Fruit fly (Drosophila melanogaster): ENCODE measurements around the gene tctn.

The tctn gene

DNA sequence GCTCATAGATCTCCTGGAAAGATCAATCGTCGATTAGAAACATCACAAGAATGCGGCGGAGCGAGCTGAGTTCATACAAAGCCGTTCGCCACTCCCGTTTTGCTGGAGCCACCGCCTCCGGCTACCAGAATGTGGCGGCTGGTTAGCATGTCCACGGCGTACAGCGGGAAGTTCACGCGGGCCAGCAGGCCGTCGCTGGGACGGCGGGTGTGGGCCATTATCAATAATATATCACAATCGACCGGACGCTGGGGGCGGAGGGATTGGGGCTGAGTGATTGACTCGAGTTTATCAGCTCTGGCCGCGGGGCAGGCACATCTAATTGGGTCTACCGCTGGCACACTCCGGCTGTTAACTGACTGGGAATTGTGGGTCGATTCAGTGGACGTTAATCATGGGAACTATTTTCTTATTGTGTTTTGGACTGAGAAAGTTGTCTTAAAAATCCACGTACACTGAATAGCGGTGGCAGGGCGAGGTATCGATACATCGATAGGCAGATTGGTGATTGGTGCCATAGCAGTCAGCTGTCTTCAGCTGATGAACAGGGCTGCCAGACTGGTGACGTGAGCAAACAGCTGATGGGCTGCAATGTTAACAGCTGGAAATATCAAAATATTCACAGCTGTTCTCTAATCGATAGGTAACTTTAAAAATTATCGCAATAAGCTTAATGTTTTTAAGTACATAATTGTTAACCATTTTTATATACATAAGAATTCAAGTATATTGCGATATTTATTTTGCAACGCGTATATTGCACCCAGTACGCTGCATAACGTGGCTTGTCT lies 31.8 kb downstream of the tctn start, which contains the start of gene CG9175 (continued):
- TF ChIP-seq CG4730 (GFP tag; IDR thresholded peaks at IDR 0.05) (no peak), Chrac-16 (GFP tag; optimal IDR thresholded peaks at IDR 0.05) (no peak), CG31224 (GFP tag; IDR thresholded peaks at IDR 0.05) (no peak), ERR (GFP tag; optimal IDR thresholded peaks at IDR 0.05) (peak; percentile 42), ara (GFP tag; IDR thresholded peaks at IDR 0.05) (no peak), mirr (GFP tag; optimal IDR thresholded peaks at IDR 0.05) (peak; percentile 43), CG18476 (GFP tag; optimal IDR thresholded peaks at IDR 0.05) (no peak), ro (GFP tag; IDR thresholded peaks at IDR 0.05) (no peak), shn (GFP tag; optimal IDR thresholded peaks at IDR 0.05) (no peak), CG2199 (GFP tag; IDR thresholded peaks at IDR 0.05) (peak; percentile 22; the same call in 1 of the 3 replicates), sqz (GFP tag; optimal IDR thresholded peaks at IDR 0.05) (no peak), CG10366 (GFP tag; IDR thresholded peaks at IDR 0.05) (no peak; the same call in 1 of the 2 replicates), lmd (GFP tag; IDR thresholded peaks at IDR 0.05) (no peak), CG12391 (tag; optimal IDR thresholded peaks at IDR 0.05) (peak; percentile 58), CG2889 (GFP tag; IDR thresholded peaks at IDR 0.05) (no peak), vnd (GFP tag; IDR thresholded peaks at IDR 0.05; ENCODE audit: partially characterized antibody) (peak; percentile 87), grau (tag; optimal IDR thresholded peaks at IDR 0.05) (peak; percentile 46), CG16813 (GFP tag; IDR thresholded peaks at IDR 0.05; ENCODE audit: partially characterized antibody) (peak; percentile 95), Lpt (GFP tag; optimal IDR thresholded peaks at IDR 0.05) (no peak), HLH4C (GFP tag; IDR thresholded peaks at IDR 0.05; ENCODE audit: partially characterized antibody) (peak; percentile 91), CG34376 (GFP tag; optimal IDR thresholded peaks at IDR 0.05) (peak; percentile 60), Sry-δ (GFP tag; optimal IDR thresholded peaks at IDR 0.05) (peak; percentile 99), slou (GFP tag; optimal IDR thresholded peaks at IDR 0.05) (no peak), lbe (GFP tag; optimal IDR thresholded peaks at IDR 0.05) (no peak), CG31388 (GFP tag; optimal IDR thresholded peaks at IDR 0.05) (no peak), Dref (GFP tag; IDR thresholded peaks at IDR 0.05) (peak; percentile 100), CG12299 (tag; optimal IDR thresholded peaks at IDR 0.05) (no peak), slbo (GFP tag; IDR thresholded peaks at IDR 0.05) (0 out of 2 replicates have a peak, but pooled peaks have one; percentile 32), Blimp-1 (GFP tag; optimal IDR thresholded peaks at IDR 0.05) (peak; percentile 22), sob (GFP tag; IDR thresholded peaks at IDR 0.05) (peak; percentile 74), CG10462 (GFP tag; optimal IDR thresholded peaks at IDR 0.05) (peak; percentile 63), ind (GFP tag; optimal IDR thresholded peaks at IDR 0.05) (peak; percentile 7), CG1832 (GFP tag; optimal IDR thresholded peaks at IDR 0.05) (no peak), zen2 (GFP tag; IDR thresholded peaks at IDR 0.05; ENCODE audit: partially characterized antibody) (peak; percentile 95), Rfx (GFP tag; IDR thresholded peaks at IDR 0.05) (peak; percentile 66), Mrtf (GFP tag; IDR thresholded peaks at IDR 0.05) (no peak), kah (GFP tag; optimal IDR thresholded peaks at IDR 0.05) (no peak), Ets65A (GFP tag) (no peak), chif (GFP tag; optimal IDR thresholded peaks at IDR 0.05) (peak in 1 of 2 experiments; percentile 49), fru (optimal IDR thresholded peaks at IDR 0.05) (no peak), pum (GFP tag; optimal IDR thresholded peaks at IDR 0.05) (no peak), CG4854 (GFP tag; optimal IDR thresholded peaks at IDR 0.05) (peak; percentile 14), fd102C (GFP tag; optimal IDR thresholded peaks at IDR 0.05) (no peak), esg (GFP tag; conservative IDR thresholded peaks at IDR 0.05) (no peak), Hr39 (optimal IDR thresholded peaks at IDR 0.05) (no peak), CG33213 (GFP tag; optimal IDR thresholded peaks at IDR 0.05) (peak; percentile 70), CG34422 (GFP tag; IDR thresholded peaks at IDR 0.05) (peak; percentile 81), gce (GFP tag; IDR thresholded peaks at IDR 0.05) (no peak), CG10543 (GFP tag; optimal IDR thresholded peaks at IDR 0.05) (peak; percentile 67), trh (GFP tag; optimal IDR thresholded peaks at IDR 0.05) (no peak), CG10979 (tag; optimal IDR thresholded peaks at IDR 0.05) (no peak)

All from whole organism, embryonic.